Fruit fly (Drosophila melanogaster) whole organism, embryonic: ENCODE measurements around the gene CG13694.
A peak's percentile ranks its signal among the peaks of the same experiment; 100 is the strongest.

Source experiments
- CG10321 ChIP-seq: fragments of 200-800 bp; sonication (Bioruptor generic); IDR thresholded peaks from 2 replicates; pipeline ENCODE4 v1.3.6; 2022; ENCODE audit warnings: missing biosample characterization, missing genetic modification characterization
- CG14014 ChIP-seq: fragments of 200-800 bp; sonication (Bioruptor generic); IDR thresholded peaks from 2 replicates; pipeline ENCODE4 v1.3.6; 2022; ENCODE audit warnings: missing biosample characterization, missing genetic modification characterization
- CG1529 ChIP-seq: fragments of 200-800 bp; sonication (Bioruptor generic); optimal IDR thresholded peaks from 3 replicates; lab custom pipeline; 2018; ENCODE audit warnings: missing biosample characterization, missing genetic modification characterization
- CG15601 ChIP-seq: fragments of 200-800 bp; sonication (Bioruptor generic); optimal IDR thresholded peaks from 3 replicates; lab custom pipeline; 2019; ENCODE audit warnings: missing biosample characterization, mild to moderate bottlenecking, missing genetic modification characterization, moderate library complexity
- CG16779 ChIP-seq: fragments of 200-800 bp; sonication (Bioruptor generic); IDR thresholded peaks from 2 replicates; pipeline ENCODE4 v1.3.6; 2022; ENCODE audit warnings: missing biosample characterization, missing genetic modification characterization
- CG17328 ChIP-seq: fragments of 200-800 bp; sonication (Bioruptor generic); IDR thresholded peaks from 2 replicates; pipeline ENCODE4 v1.3.6; 2022; ENCODE audit warnings: missing biosample characterization, missing genetic modification characterization
- CG17361 ChIP-seq: fragments of 200-800 bp; sonication (Bioruptor generic); IDR thresholded peaks from 3 replicates; pipeline ENCODE4 v1.3.6; 2022; ENCODE audit warnings: missing biosample characterization, missing genetic modification characterization
- CG17912 ChIP-seq: fragments of 200-800 bp; sonication (Bioruptor generic); optimal IDR thresholded peaks from 2 replicates; lab custom pipeline; 2018; ENCODE audit warnings: missing biosample characterization, mild to moderate bottlenecking, missing genetic modification characterization
- CG18262 ChIP-seq: fragments of 200-800 bp; optimal IDR thresholded peaks from 3 replicates; lab custom pipeline; 2019; ENCODE audit warnings: missing biosample characterization, mild to moderate bottlenecking, missing genetic modification characterization, moderate library complexity
- CG2120 ChIP-seq: fragments of 200-800 bp; sonication (Bioruptor generic); optimal IDR thresholded peaks from 3 replicates; lab custom pipeline; 2016; ENCODE audit warnings: missing biosample characterization, missing genetic modification characterization
- CG2712 ChIP-seq: fragments of 200-800 bp; optimal IDR thresholded peaks from 3 replicates; lab custom pipeline; 2019; ENCODE audit warnings: missing biosample characterization, mild to moderate bottlenecking, missing genetic modification characterization, moderate library complexity
- CG3281 ChIP-seq: fragments of 200-800 bp; sonication (Bioruptor generic); optimal IDR thresholded peaks from 3 replicates; lab custom pipeline; 2017; ENCODE audit warnings: missing biosample characterization, mild to moderate bottlenecking, missing genetic modification characterization
- CG3995 ChIP-seq: fragments of 200-800 bp; sonication (Bioruptor generic); optimal IDR thresholded peaks from 3 replicates; lab custom pipeline; 2016; ENCODE audit warnings: missing biosample characterization, missing genetic modification characterization
- CG7745 ChIP-seq: fragments of 200-800 bp; sonication (Bioruptor generic); optimal IDR thresholded peaks from 2 replicates; lab custom pipeline; 2018; ENCODE audit warnings: missing biosample characterization, mild to moderate bottlenecking, missing genetic modification characterization, moderate library complexity
- CG8359 ChIP-seq: fragments of 200-800 bp; sonication (Bioruptor generic); optimal IDR thresholded peaks from 2 replicates; lab custom pipeline; 2017; ENCODE audit warnings: missing biosample characterization, mild to moderate bottlenecking, missing genetic modification characterization, borderline replicate concordance
- CHES-1-like ChIP-seq: fragments of 200-800 bp; sonication (Bioruptor generic); optimal IDR thresholded peaks from 2 replicates; lab custom pipeline; 2016; ENCODE audit warnings: missing biosample characterization, missing genetic modification characterization
- CTCF ChIP-seq: fragments of 200-800 bp; sonication (Bioruptor generic); optimal IDR thresholded peaks from 2 replicates; lab custom pipeline; 2017; ENCODE audit warnings: missing biosample characterization, mild to moderate bottlenecking, missing genetic modification characterization, moderate library complexity
- Chrac-16 ChIP-seq: fragments of 200-800 bp; sonication (Bioruptor generic); optimal IDR thresholded peaks from 3 replicates; lab custom pipeline; 2016; ENCODE audit warnings: missing biosample characterization, missing genetic modification characterization
- CkIIα-i1 ChIP-seq: fragments of 200-800 bp; sonication (Bioruptor generic); IDR thresholded peaks from 2 replicates; pipeline ENCODE4 v1.3.6; 2022; ENCODE audit warnings: missing biosample characterization, missing genetic modification characterization
- D19B ChIP-seq: fragments of 200-800 bp; sonication (Bioruptor generic); optimal IDR thresholded peaks from 2 replicates; lab custom pipeline; 2017; ENCODE audit warnings: missing biosample characterization, mild to moderate bottlenecking, missing genetic modification characterization
- Fer3 ChIP-seq: fragments of 200-800 bp; sonication (Bioruptor generic); optimal IDR thresholded peaks from 2 replicates; lab custom pipeline; 2018; ENCODE audit warnings: missing biosample characterization, mild to moderate bottlenecking, missing genetic modification characterization, moderate library complexity
- Hr78 ChIP-seq, 2 experiments: fragments of 200-800 bp in 1 of 2; fragments of >200 bp in 1 of 2; sonication (Bioruptor generic) in 1 of 2; optimal IDR thresholded peaks; 2 replicates each; lab custom pipeline; 2017 to 2019; ENCODE audit warnings: missing biosample characterization in 2 of 2, missing genetic modification characterization in 2 of 2, mild to moderate bottlenecking in 1 of 2, moderate library complexity in 1 of 2
- Lhr ChIP-seq: fragments of 200-800 bp; sonication (Bioruptor generic); optimal IDR thresholded peaks from 3 replicates; lab custom pipeline; 2017; ENCODE audit warnings: mild to moderate bottlenecking, missing biosample characterization, missing genetic modification reagents, missing genetic modification characterization
- Nf-YA ChIP-seq: fragments of 200-800 bp; sonication (Bioruptor generic); IDR thresholded peaks from 2 replicates; pipeline ENCODE4 v1.3.6; 2022; ENCODE audit warnings: missing biosample characterization, missing genetic modification characterization
- Sin3A ChIP-seq: fragments of >200 bp; optimal IDR thresholded peaks from 2 replicates; lab custom pipeline; 2018
- Sox100B ChIP-seq: fragments of 200-800 bp; sonication (Bioruptor generic); optimal IDR thresholded peaks from 3 replicates; lab custom pipeline; 2018; ENCODE audit warnings: missing biosample characterization, mild to moderate bottlenecking, missing genetic modification characterization
- Sry-δ ChIP-seq: fragments of 200-800 bp; sonication (Bioruptor generic); optimal IDR thresholded peaks from 2 replicates; lab custom pipeline; 2016; ENCODE audit warnings: missing biosample characterization, missing genetic modification characterization
- Ssrp ChIP-seq: fragments of 200-800 bp; sonication (Bioruptor generic); optimal IDR thresholded peaks from 2 replicates; lab custom pipeline; 2018; ENCODE audit warnings: missing biosample characterization, mild to moderate bottlenecking, missing genetic modification characterization, moderate library complexity
- Xbp1 ChIP-seq: fragments of 200-800 bp; sonication (Bioruptor generic); optimal IDR thresholded peaks from 3 replicates; lab custom pipeline; 2016; ENCODE audit warnings: missing biosample characterization, mild to moderate bottlenecking, missing genetic modification characterization
- ash1 ChIP-seq: fragments of 200-800 bp; sonication (Bioruptor generic); optimal IDR thresholded peaks from 2 replicates; lab custom pipeline; 2018; ENCODE audit warnings: missing biosample characterization, mild to moderate bottlenecking, missing genetic modification characterization
- bsh ChIP-seq, 2 experiments: fragments of 200-800 bp; sonication (Bioruptor generic); optimal IDR thresholded peaks; 2 replicates each; lab custom pipeline; 2017 to 2018; ENCODE audit warnings: mild to moderate bottlenecking in 2 of 2, missing biosample characterization in 2 of 2, missing genetic modification characterization in 2 of 2, moderate library complexity in 1 of 2
- cas ChIP-seq: fragments of 200-800 bp; sonication (Bioruptor generic); IDR thresholded peaks from 2 replicates; pipeline ENCODE4 v1.3.6; 2022; ENCODE audit warnings: missing biosample characterization, missing genetic modification characterization
- chif ChIP-seq, 2 experiments: fragments of 200-800 bp; sonication (Bioruptor generic); optimal IDR thresholded peaks; 3 replicates each; lab custom pipeline; 2016; ENCODE audit warnings: missing biosample characterization in 2 of 2, missing genetic modification characterization in 2 of 2
- emc ChIP-seq: fragments of 200-800 bp; sonication (Bioruptor generic); optimal IDR thresholded peaks from 2 replicates; lab custom pipeline; 2016; ENCODE audit warnings: missing biosample characterization, missing genetic modification characterization
- gem ChIP-seq: fragments of 200-800 bp; sonication (Bioruptor generic); optimal IDR thresholded peaks from 2 replicates; lab custom pipeline; 2019; ENCODE audit warnings: missing biosample characterization, mild to moderate bottlenecking, missing genetic modification characterization, moderate library complexity
- grn ChIP-seq: fragments of 200-800 bp; sonication (Bioruptor generic); optimal IDR thresholded peaks from 3 replicates; lab custom pipeline; 2017; ENCODE audit warnings: missing biosample characterization, missing genetic modification characterization
- hkb ChIP-seq, 2 experiments: fragments of 200-800 bp in 1 of 2; fragments of >200 bp in 1 of 2; sonication (Bioruptor generic) in 1 of 2; IDR thresholded peaks in 1 of 2; optimal IDR thresholded peaks in 1 of 2; 2 replicates each; pipeline versions ENCODE4 v1.3.6 to Lab custom; 2017 to 2022; ENCODE audit warnings: missing biosample characterization in 1 of 2, missing genetic modification characterization in 1 of 2
- hth ChIP-seq: fragments of >200 bp; optimal IDR thresholded peaks from 2 replicates; lab custom pipeline; 2017; ENCODE audit warnings: inconsistent platforms
- pnt ChIP-seq: fragments of 200-800 bp; sonication (Bioruptor generic); optimal IDR thresholded peaks from 3 replicates; lab custom pipeline; 2016; ENCODE audit warnings: missing biosample characterization, missing genetic modification characterization
- pzg ChIP-seq: fragments of 200-800 bp; sonication (Bioruptor generic); optimal IDR thresholded peaks from 3 replicates; lab custom pipeline; 2018; ENCODE audit warnings: missing biosample characterization, mild to moderate bottlenecking, missing genetic modification characterization, moderate library complexity
- run ChIP-seq: fragments of 200-800 bp; sonication (Bioruptor generic); optimal IDR thresholded peaks from 3 replicates; lab custom pipeline; 2018; ENCODE audit warnings: missing biosample characterization, mild to moderate bottlenecking, missing genetic modification characterization
- salm ChIP-seq: fragments of 200-800 bp; sonication (Bioruptor generic); optimal IDR thresholded peaks from 2 replicates; lab custom pipeline; 2018; ENCODE audit warnings: missing biosample characterization, mild to moderate bottlenecking, missing genetic modification characterization
- sc ChIP-seq, 3 experiments: fragments of >200 bp in 2 of 3; fragments of 200-800 bp in 1 of 3; sonication (Bioruptor generic) in 1 of 3; optimal IDR thresholded peaks; 2 replicates in 2 of 3; 3 replicates in 1 of 3; lab custom pipeline; 2017; ENCODE audit warnings: mild to moderate bottlenecking in 1 of 3, missing biosample characterization in 1 of 3, missing genetic modification characterization in 1 of 3, missing genetic modification reagents in 1 of 3
- sima ChIP-seq: fragments of 200-800 bp; sonication (Bioruptor generic); optimal IDR thresholded peaks from 2 replicates; lab custom pipeline; 2016; ENCODE audit warnings: missing biosample characterization, missing genetic modification characterization
- slbo ChIP-seq: fragments of 200-800 bp; sonication (Bioruptor generic); IDR thresholded peaks from 2 replicates; pipeline ENCODE4 v1.3.6; 2022; ENCODE audit warnings: missing biosample characterization, missing genetic modification characterization
- sna ChIP-seq: fragments of 200-800 bp; sonication (Bioruptor generic); IDR thresholded peaks from 2 replicates; pipeline ENCODE4 v1.3.6; 2022; ENCODE audit warnings: missing biosample characterization, missing genetic modification characterization; ENCODE audit not compliant: partially characterized antibody
- so ChIP-seq: fragments of 200-800 bp; sonication (Bioruptor generic); IDR thresholded peaks from 3 replicates; pipeline ENCODE4 v1.3.6; 2022; ENCODE audit warnings: missing biosample characterization, missing genetic modification characterization
- sob ChIP-seq: fragments of 200-800 bp; sonication (Bioruptor generic); IDR thresholded peaks from 2 replicates; pipeline ENCODE4 v1.3.6; 2022; ENCODE audit warnings: missing biosample characterization, missing genetic modification characterization
- stc ChIP-seq: fragments of 200-800 bp; sonication (Bioruptor generic); IDR thresholded peaks from 2 replicates; pipeline ENCODE4 v1.3.6; 2022; ENCODE audit warnings: missing biosample characterization, missing genetic modification characterization
- tup ChIP-seq: fragments of 200-800 bp; sonication (Bioruptor generic); optimal IDR thresholded peaks from 2 replicates; lab custom pipeline; 2016; ENCODE audit warnings: missing biosample characterization, mild to moderate bottlenecking, missing genetic modification characterization, moderate library complexity
- zen2 ChIP-seq: fragments of 200-800 bp; sonication (Bioruptor generic); IDR thresholded peaks from 3 replicates; pipeline ENCODE4 v1.3.6; 2022; ENCODE audit warnings: missing biosample characterization, missing genetic modification characterization; ENCODE audit not compliant: partially characterized antibody

The CG13694 gene

dm6 chr2L:117750-118149, 1.5 kb upstream of the CG13694 start (continued):
- TF ChIP-seq tup (GFP tag; lab: Kevin White, UChicago) (peak; percentile 55), Ssrp (tag; lab: Kevin White, UChicago) (no peak), CkIIα-i1 (GFP tag; lab: Robert Waterston, UW) (no peak), bsh (GFP tag; optimal IDR thresholded peaks at IDR 0.05; lab: Kevin White, UChicago) (peak in 1 of 2 experiments; percentile 33), CG1529 (no peak), CG15601 (tag; lab: Kevin White, UChicago) (peak; percentile 57), cas (GFP tag; lab: Robert Waterston, UW) (no peak), CG17328 (GFP tag; lab: Robert Waterston, UW) (no peak), Xbp1 (no peak), zen2 (GFP tag; lab: Robert Waterston, UW) (no peak), sob (GFP tag; lab: Robert Waterston, UW) (peak; percentile 62; the same call in 1 of the 2 replicates), hth (lab: Kevin White, UChicago) (no peak), so (GFP tag; lab: Robert Waterston, UW) (peak; percentile 45; the same call in 1 of the 3 replicates), CG10321 (GFP tag; lab: Robert Waterston, UW) (no peak), CTCF (GFP tag; lab: Kevin White, UChicago) (peak; percentile 16), Lhr (GFP tag; lab: Kevin White, UChicago) (no peak), CG16779 (GFP tag; lab: Robert Waterston, UW) (no peak), run (tag; lab: Kevin White, UChicago) (no peak), sc (optimal IDR thresholded peaks at IDR 0.05; lab: Kevin White, UChicago) (no peak), sc (GFP tag; optimal IDR thresholded peaks at IDR 0.05; lab: Kevin White, UChicago) (no peak), Chrac-16 (GFP tag; lab: Kevin White, UChicago) (no peak), CG7745 (tag; lab: Kevin White, UChicago) (no peak), CHES-1-like (no peak), Sox100B (GFP tag; lab: Kevin White, UChicago) (peak; percentile 38), pzg (GFP tag; lab: Kevin White, UChicago) (no peak), Sin3A (lab: Kevin White, UChicago) (no peak), D19B (no peak), grn (GFP tag; lab: Kevin White, UChicago) (no peak), slbo (GFP tag; lab: Robert Waterston, UW) (no peak), CG17912 (GFP tag; lab: Kevin White, UChicago) (no peak), Fer3 (tag; lab: Kevin White, UChicago) (peak; percentile 35), CG18262 (tag; lab: Kevin White, UChicago) (no peak), hkb (optimal IDR thresholded peaks at IDR 0.05; lab: Kevin White, UChicago) (no peak), hkb (GFP tag; IDR thresholded peaks at IDR 0.05; lab: Robert Waterston, UW) (peak; percentile 56), Sry-δ (GFP tag; lab: Kevin White, UChicago) (no peak), emc (GFP tag; lab: Kevin White, UChicago) (no peak), chif (GFP tag; optimal IDR thresholded peaks at IDR 0.05; lab: Kevin White, UChicago) (peak in 1 of 2 experiments; percentile 3), salm (tag; lab: Kevin White, UChicago) (no peak), CG2120 (GFP tag; lab: Kevin White, UChicago) (peak; percentile 11), gem (tag; lab: Kevin White, UChicago) (peak; percentile 9), CG14014 (GFP tag; lab: Robert Waterston, UW) (peak; percentile 62; the same call in 1 of the 2 replicates), CG2712 (tag; lab: Kevin White, UChicago) (no peak), stc (GFP tag; lab: Robert Waterston, UW) (no peak), CG3995 (GFP tag; lab: Kevin White, UChicago) (no peak), Nf-YA (GFP tag; lab: Robert Waterston, UW) (0 out of 2 replicates have a peak, but pooled peaks have one; percentile 12), sima (GFP tag; lab: Kevin White, UChicago) (no peak), CG8359 (GFP tag; lab: Kevin White, UChicago) (no peak), pnt (GFP tag; lab: Kevin White, UChicago) (no peak), sna (GFP tag; lab: Robert Waterston, UW) (no peak), ash1 (GFP tag; lab: Kevin White, UChicago) (peak; percentile 6), CG3281 (GFP tag; lab: Kevin White, UChicago) (peak; percentile 34), CG17361 (GFP tag; lab: Robert Waterston, UW) (no peak), Hr78 (GFP tag; optimal IDR thresholded peaks at IDR 0.05; lab: Kevin White, UChicago) (no peak)
